Fruit fly (Drosophila melanogaster): ENCODE data around the gene Galt.
A peak's percentile ranks its signal among the peaks of the same experiment; 100 is the strongest.

The Galt gene

DNA sequence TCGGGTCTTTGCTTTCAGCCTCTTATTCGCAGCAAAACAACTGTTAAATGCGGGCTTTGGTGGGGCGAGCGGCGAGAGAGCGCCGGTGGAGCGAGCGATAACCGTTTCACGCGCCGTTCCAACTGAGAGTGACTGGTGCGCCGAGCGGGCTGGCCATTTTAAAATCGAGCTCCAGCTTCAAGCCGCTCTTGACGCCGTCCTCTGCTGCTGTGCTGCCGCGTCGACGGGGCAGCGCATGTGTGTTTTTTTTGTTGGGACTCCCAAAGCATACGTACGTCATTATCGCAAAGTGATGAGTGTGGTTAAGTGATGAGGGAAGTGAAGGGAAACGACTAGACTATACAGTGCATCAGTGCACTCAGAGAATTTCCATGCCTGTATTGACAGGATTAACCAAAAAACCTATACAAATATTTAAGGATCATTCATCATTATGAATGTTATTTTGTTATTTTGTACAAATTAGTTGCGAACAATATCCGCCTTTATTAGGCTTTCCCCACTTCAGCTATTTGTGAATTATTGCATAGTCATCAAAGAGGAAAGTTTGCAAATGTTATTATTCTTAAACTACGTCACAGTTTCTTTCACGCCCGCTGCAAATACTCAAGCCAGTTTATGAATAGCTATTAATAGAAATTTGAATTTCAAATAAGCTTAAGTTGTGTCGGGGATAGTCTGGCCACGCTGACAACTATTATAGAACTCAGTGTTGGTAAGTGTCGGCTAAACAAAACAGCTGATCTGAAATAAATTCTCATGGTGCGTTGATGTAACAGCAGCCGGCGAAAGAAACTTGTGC lies 5.6 kb upstream of the Galt start, which contains the start of gene Spn27A (continued):
- TF ChIP-seq Max (GFP tag; optimal IDR thresholded peaks at IDR 0.05) (peak; percentile 66), CG8281 (tag; optimal IDR thresholded peaks at IDR 0.05) (peak; percentile 21), CG17328 (GFP tag; IDR thresholded peaks at IDR 0.05) (peak; percentile 39; the same call in 1 of the 2 replicates), CG13624 (GFP tag; optimal IDR thresholded peaks at IDR 0.05) (peak; percentile 65), pho (GFP tag; optimal IDR thresholded peaks at IDR 0.05) (peak; percentile 51), CG6654 (GFP tag; optimal IDR thresholded peaks at IDR 0.05) (peak; percentile 2), Fer2 (tag; optimal IDR thresholded peaks at IDR 0.05) (peak; percentile 29), Lpt (GFP tag; optimal IDR thresholded peaks at IDR 0.05) (no peak), MBD-R2 (GFP tag; IDR thresholded peaks at IDR 0.05) (peak; percentile 97), bbx (GFP tag; IDR thresholded peaks at IDR 0.05; ENCODE audit: partially characterized antibody) (0 out of 2 replicates have a peak, but pooled peaks have one; percentile 25), p53 (GFP tag; optimal IDR thresholded peaks at IDR 0.05) (peak; percentile 58), CrebB (tag; optimal IDR thresholded peaks at IDR 0.05) (peak; percentile 28), CG11696 (GFP tag; IDR thresholded peaks at IDR 0.05) (no peak), CG1792 (GFP tag; optimal IDR thresholded peaks at IDR 0.05) (peak; percentile 47), Elba2 (GFP tag; optimal IDR thresholded peaks at IDR 0.05) (peak; percentile 19), CG3163 (GFP tag; optimal IDR thresholded peaks at IDR 0.05) (no peak), Sry-β (GFP tag; optimal IDR thresholded peaks at IDR 0.05) (peak; percentile 54), CG15696 (tag; optimal IDR thresholded peaks at IDR 0.05) (no peak), tgo (GFP tag; IDR thresholded peaks at IDR 0.05) (peak; percentile 32; the same call in 1 of the 3 replicates), CG11723 (GFP tag; optimal IDR thresholded peaks at IDR 0.05) (peak; percentile 35), Side (GFP tag; optimal IDR thresholded peaks at IDR 0.05) (peak; percentile 54), emc (GFP tag; optimal IDR thresholded peaks at IDR 0.05) (no peak), pnt (GFP tag; optimal IDR thresholded peaks at IDR 0.05) (peak; percentile 55), ssp (GFP tag; IDR thresholded peaks at IDR 0.05) (peak; percentile 20; the same call in 1 of the 2 replicates), danr (GFP tag; IDR thresholded peaks at IDR 0.05) (no peak), esg (GFP tag; conservative IDR thresholded peaks at IDR 0.05) (no peak; the same call in 1 of the 2 replicates), sima (GFP tag; optimal IDR thresholded peaks at IDR 0.05) (no peak), NfI (GFP tag; optimal IDR thresholded peaks at IDR 0.05) (peak; percentile 61), Dll (GFP tag; IDR thresholded peaks at IDR 0.05; ENCODE audit: partially characterized antibody) (0 out of 4 replicates have a peak, but pooled peaks have one; percentile 28), tx (GFP tag; optimal IDR thresholded peaks at IDR 0.05) (peak; percentile 51), fru (optimal IDR thresholded peaks at IDR 0.05) (no peak), scrt (GFP tag; optimal IDR thresholded peaks at IDR 0.05) (peak; percentile 38), bcd (GFP tag; optimal IDR thresholded peaks at IDR 0.05) (no peak), CG13775 (GFP tag; optimal IDR thresholded peaks at IDR 0.05) (peak; percentile 56), CG10274 (GFP tag; optimal IDR thresholded peaks at IDR 0.05) (no peak), org-1 (GFP tag; optimal IDR thresholded peaks at IDR 0.05) (peak; percentile 23), Dip3 (GFP tag; optimal IDR thresholded peaks at IDR 0.05) (peak; percentile 59), peb (GFP tag; IDR thresholded peaks at IDR 0.05) (no peak), Atf3 (GFP tag; optimal IDR thresholded peaks at IDR 0.05) (peak; percentile 50), CG17612 (GFP tag; IDR thresholded peaks at IDR 0.05) (no peak), CG4820 (GFP tag; optimal IDR thresholded peaks at IDR 0.05) (peak; percentile 55), CG9817 (tag; optimal IDR thresholded peaks at IDR 0.05) (peak; percentile 25), CG34224 (GFP tag; IDR thresholded peaks at IDR 0.05; ENCODE audit: partially characterized antibody) (peak; percentile 37; the same call in 2 of the 3 replicates), Hr39 (optimal IDR thresholded peaks at IDR 0.05) (no peak), ranshi (GFP tag; IDR thresholded peaks at IDR 0.05) (no peak), tin (GFP tag; optimal IDR thresholded peaks at IDR 0.05) (peak; percentile 48), CG8089 (GFP tag; optimal IDR thresholded peaks at IDR 0.05) (peak; percentile 40), trh (GFP tag; optimal IDR thresholded peaks at IDR 0.05) (no peak), CG12219 (GFP tag; optimal IDR thresholded peaks at IDR 0.05) (no peak)

All from whole organism, embryonic.